Worm (Caenorhabditis elegans) whole organism, L2 larva: ENCODE results near the gene ZC412.10.

Experiments used
- C34F6.9 ChIP-seq: fragments of 150-350 bp; optimal IDR thresholded peaks from 2 replicates; lab custom pipeline; 2014; ENCODE audit warnings: missing biosample characterization, missing genetic modification characterization
- F13H6.1 ChIP-seq: sonication (generic microtip); optimal IDR thresholded peaks from 2 replicates; lab custom pipeline; 2016; ENCODE audit warnings: missing genetic modification characterization, missing compliant biosample characterization
- R02D3.7 ChIP-seq: fragments of 150-350 bp; optimal IDR thresholded peaks from 2 replicates; lab custom pipeline; 2014; ENCODE audit warnings: missing biosample characterization, missing genetic modification characterization
- Y55F3AM.14 ChIP-seq: fragments of 200-800 bp; sonication (Bioruptor generic); optimal IDR thresholded peaks from 2 replicates; lab custom pipeline; 2018; ENCODE audit warnings: mild to moderate bottlenecking, missing genetic modification characterization, missing compliant biosample characterization
- ZK546.5 ChIP-seq: sonication (generic microtip); optimal IDR thresholded peaks from 2 replicates; lab custom pipeline; 2017; ENCODE audit warnings: missing biosample characterization, missing genetic modification characterization
- alr-1 ChIP-seq: fragments of 150-350 bp; optimal IDR thresholded peaks from 2 replicates; lab custom pipeline; 2014; ENCODE audit warnings: missing biosample characterization, missing genetic modification characterization
- aly-2 ChIP-seq: fragments of 150-350 bp; optimal IDR thresholded peaks from 2 replicates; lab custom pipeline; 2014; ENCODE audit warnings: missing biosample characterization, missing genetic modification characterization
- ama-1 ChIP-seq: fragments of 150-350 bp; optimal IDR thresholded peaks from 2 replicates; lab custom pipeline; 2018; ENCODE audit warnings: inconsistent platforms
- blmp-1 ChIP-seq: sonication (generic microtip); optimal IDR thresholded peaks from 2 replicates; lab custom pipeline; 2017; ENCODE audit warnings: missing genetic modification characterization, mild to moderate bottlenecking, missing compliant biosample characterization, antibody characterized with exemption, moderate library complexity; ENCODE audit not compliant: insufficient read depth
- ceh-16 ChIP-seq: fragments of 150-350 bp; optimal IDR thresholded peaks from 2 replicates; lab custom pipeline; 2014; ENCODE audit warnings: missing biosample characterization, missing genetic modification characterization
- ceh-82 ChIP-seq: fragments of 150-350 bp; optimal IDR thresholded peaks from 2 replicates; lab custom pipeline; 2014; ENCODE audit warnings: missing biosample characterization, missing genetic modification characterization
- crh-2 ChIP-seq: sonication (generic microtip); optimal IDR thresholded peaks from 2 replicates; lab custom pipeline; 2017; ENCODE audit warnings: missing biosample characterization, missing genetic modification characterization
- dmd-4 ChIP-seq: sonication (generic microtip); optimal IDR thresholded peaks from 2 replicates; lab custom pipeline; 2017; ENCODE audit warnings: missing biosample characterization, missing genetic modification characterization
- egl-27 ChIP-seq: sonication (generic microtip); optimal IDR thresholded peaks from 3 replicates; lab custom pipeline; 2017; ENCODE audit warnings: missing biosample characterization, missing genetic modification reagents, missing genetic modification characterization
- elt-1 ChIP-seq: fragments of 150-350 bp; optimal IDR thresholded peaks from 2 replicates; lab custom pipeline; 2014; ENCODE audit warnings: missing biosample characterization, missing genetic modification characterization
- elt-3 ChIP-seq: sonication (generic microtip); optimal IDR thresholded peaks from 2 replicates; lab custom pipeline; 2017; ENCODE audit warnings: missing biosample characterization, missing genetic modification characterization
- fos-1 ChIP-seq: fragments of 150-350 bp; optimal IDR thresholded peaks from 2 replicates; lab custom pipeline; 2014; ENCODE audit warnings: missing biosample characterization, missing genetic modification characterization
- gmeb-1 ChIP-seq: fragments of 150-350 bp; optimal IDR thresholded peaks from 2 replicates; lab custom pipeline; 2014; ENCODE audit warnings: missing biosample characterization, missing genetic modification characterization
- lin-11 ChIP-seq: fragments of 150-350 bp; sonication (generic microtip); optimal IDR thresholded peaks from 2 replicates; lab custom pipeline; 2014; ENCODE audit warnings: missing biosample characterization, missing genetic modification characterization, inconsistent platforms, mixed read lengths
- lin-13 ChIP-seq: fragments of 150-350 bp; optimal IDR thresholded peaks from 2 replicates; lab custom pipeline; 2014; ENCODE audit warnings: missing biosample characterization, missing genetic modification reagents, missing genetic modification characterization
- lin-39 ChIP-seq: fragments of 150-350 bp; optimal IDR thresholded peaks from 2 replicates; lab custom pipeline; 2014; ENCODE audit warnings: missing biosample characterization, missing genetic modification reagents, missing genetic modification characterization
- lsy-2 ChIP-seq, 2 experiments: fragments of 150-350 bp in 1 of 2; sonication (generic microtip) in 1 of 2; optimal IDR thresholded peaks; 2 replicates each; lab custom pipeline; 2014 to 2017; ENCODE audit warnings: missing biosample characterization in 2 of 2, missing genetic modification characterization in 2 of 2
- mab-5 ChIP-seq: fragments of 150-350 bp; optimal IDR thresholded peaks from 2 replicates; lab custom pipeline; 2014; ENCODE audit warnings: missing biosample characterization, missing genetic modification characterization
- mbf-1 ChIP-seq: sonication (generic microtip); optimal IDR thresholded peaks from 2 replicates; lab custom pipeline; 2017; ENCODE audit warnings: missing biosample characterization, missing genetic modification characterization
- mdl-1 ChIP-seq, 2 experiments: fragments of 150-350 bp in 1 of 2; sonication (generic microtip) in 1 of 2; optimal IDR thresholded peaks; 2 replicates each; lab custom pipeline; 2017; ENCODE audit warnings: missing biosample characterization in 2 of 2, missing genetic modification characterization in 2 of 2
- nhr-10 ChIP-seq: sonication (generic microtip); optimal IDR thresholded peaks from 2 replicates; lab custom pipeline; 2017; ENCODE audit warnings: missing biosample characterization, missing genetic modification characterization
- nhr-11 ChIP-seq: fragments of 150-350 bp; optimal IDR thresholded peaks from 2 replicates; lab custom pipeline; 2014; ENCODE audit warnings: missing biosample characterization, missing genetic modification characterization
- nhr-12 ChIP-seq: fragments of 150-350 bp; optimal IDR thresholded peaks from 2 replicates; lab custom pipeline; 2014; ENCODE audit warnings: missing biosample characterization, missing genetic modification characterization
- nhr-129 ChIP-seq: fragments of 150-350 bp; optimal IDR thresholded peaks from 2 replicates; lab custom pipeline; 2014; ENCODE audit warnings: missing biosample characterization, missing genetic modification characterization
- nhr-21 ChIP-seq: fragments of 150-350 bp; optimal IDR thresholded peaks from 2 replicates; lab custom pipeline; 2014; ENCODE audit warnings: missing biosample characterization, missing genetic modification characterization
- nhr-23 ChIP-seq: fragments of 150-350 bp; optimal IDR thresholded peaks from 2 replicates; lab custom pipeline; 2014; ENCODE audit warnings: missing biosample characterization, missing genetic modification reagents, missing genetic modification characterization
- nhr-237 ChIP-seq: fragments of 150-350 bp; optimal IDR thresholded peaks from 2 replicates; lab custom pipeline; 2014; ENCODE audit warnings: missing biosample characterization, missing genetic modification characterization
- nhr-25 ChIP-seq: fragments of 150-350 bp; sonication (generic microtip); optimal IDR thresholded peaks from 3 replicates; lab custom pipeline; 2014; ENCODE audit warnings: missing biosample characterization, missing genetic modification characterization
- nhr-6 ChIP-seq: fragments of 150-350 bp; optimal IDR thresholded peaks from 2 replicates; lab custom pipeline; 2014; ENCODE audit warnings: missing biosample characterization, missing genetic modification characterization
- nhr-77 ChIP-seq: fragments of 150-350 bp; optimal IDR thresholded peaks from 2 replicates; lab custom pipeline; 2014; ENCODE audit warnings: missing biosample characterization, missing genetic modification characterization
- peb-1 ChIP-seq: fragments of 150-350 bp; optimal IDR thresholded peaks from 2 replicates; lab custom pipeline; 2014; ENCODE audit warnings: missing biosample characterization, missing genetic modification characterization
- sem-4 ChIP-seq: fragments of 150-350 bp; optimal IDR thresholded peaks from 2 replicates; lab custom pipeline; 2014; ENCODE audit warnings: missing biosample characterization, missing genetic modification reagents, missing genetic modification characterization
- skn-1 ChIP-seq: sonication (generic microtip); optimal IDR thresholded peaks from 2 replicates; lab custom pipeline; 2017; ENCODE audit warnings: missing biosample characterization, missing genetic modification characterization
- sma-3 ChIP-seq: sonication (generic microtip); optimal IDR thresholded peaks from 2 replicates; lab custom pipeline; 2016; ENCODE audit warnings: missing genetic modification reagents, missing genetic modification characterization, missing compliant biosample characterization
- sma-9 ChIP-seq, 2 experiments: fragments of 150-350 bp in 1 of 2; sonication (generic microtip) in 1 of 2; optimal IDR thresholded peaks; 2 replicates each; lab custom pipeline; 2014 to 2016; ENCODE audit warnings: missing genetic modification characterization in 2 of 2, mild to moderate bottlenecking in 1 of 2, missing biosample characterization in 1 of 2, missing compliant biosample characterization in 1 of 2, missing genetic modification reagents in 1 of 2, moderate library complexity in 1 of 2
- snpc-4 ChIP-seq: fragments of 150-350 bp; optimal IDR thresholded peaks from 2 replicates; lab custom pipeline; 2014; ENCODE audit warnings: missing biosample characterization, missing genetic modification characterization
- unc-39 ChIP-seq: fragments of 150-350 bp; optimal IDR thresholded peaks from 2 replicates; lab custom pipeline; 2014; ENCODE audit warnings: missing biosample characterization, missing genetic modification characterization
- unc-55 ChIP-seq: fragments of 150-350 bp; sonication (generic microtip); optimal IDR thresholded peaks from 3 replicates; lab custom pipeline; 2014; ENCODE audit warnings: missing biosample characterization, missing genetic modification reagents, missing genetic modification characterization
- unc-62 ChIP-seq: fragments of 150-350 bp; optimal IDR thresholded peaks from 2 replicates; lab custom pipeline; 2014; ENCODE audit warnings: missing biosample characterization, missing genetic modification reagents, missing genetic modification characterization
- zag-1 ChIP-seq: fragments of 150-350 bp; optimal IDR thresholded peaks from 2 replicates; lab custom pipeline; 2014; ENCODE audit warnings: missing biosample characterization, missing genetic modification characterization
- ztf-1 ChIP-seq: fragments of 200-800 bp; sonication (Bioruptor generic); conservative IDR thresholded peaks from 2 replicates; pipeline ENCODE4 v1.3.6; 2022; ENCODE audit warnings: missing genetic modification characterization, missing compliant biosample characterization
- ztf-11 ChIP-seq: sonication (generic microtip); optimal IDR thresholded peaks from 2 replicates; lab custom pipeline; 2017; ENCODE audit warnings: missing biosample characterization, missing genetic modification characterization
- ztf-4 ChIP-seq: fragments of 150-350 bp; optimal IDR thresholded peaks from 2 replicates; lab custom pipeline; 2014; ENCODE audit warnings: missing biosample characterization, missing genetic modification characterization

Gene ZC412.10

DNA sequence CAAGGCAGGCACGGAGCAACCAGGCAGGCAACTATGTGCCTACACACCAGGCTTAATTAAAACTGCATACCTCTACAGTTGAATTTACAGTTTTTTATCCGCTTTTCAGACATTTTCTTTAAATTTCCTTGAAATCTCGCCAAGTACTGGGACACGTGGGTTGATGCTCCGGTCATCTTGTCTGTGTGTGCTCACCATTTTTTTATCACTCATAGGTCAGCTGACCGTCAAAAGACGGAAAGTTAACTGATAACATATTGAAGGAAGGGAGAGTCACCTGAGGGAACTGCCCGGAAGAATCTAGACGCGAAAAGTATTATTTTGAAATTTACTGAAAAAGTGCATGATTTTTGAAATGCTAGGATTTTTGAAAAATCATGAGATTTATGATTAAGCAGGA is 26.1 kb downstream of the ZC412.10 start:
- TF ChIP-seq ama-1 (lab: Kevin White, UChicago) (no peak), mab-5 (tag; lab: Kevin White, UChicago) (no peak), unc-62 (GFP tag; lab: Kevin White, UChicago) (no peak), nhr-23 (no peak), ztf-1 (GFP tag; lab: Robert Waterston, UW) (no peak), nhr-77 (tag; lab: Kevin White, UChicago) (no peak), snpc-4 (tag; lab: Kevin White, UChicago) (peak; percentile 14), skn-1 (no peak), ztf-11 (tag; lab: Kevin White, UChicago) (no peak), elt-1 (tag; lab: Kevin White, UChicago) (no peak), lin-39 (tag; lab: Kevin White, UChicago) (no peak), ceh-82 (no peak), unc-55 (GFP tag; lab: Kevin White, UChicago) (no peak), alr-1 (no peak), lin-11 (tag; lab: Kevin White, UChicago) (no peak), elt-3 (no peak), aly-2 (no peak), ZK546.5 (tag; lab: Kevin White, UChicago) (no peak), nhr-25 (tag; lab: Kevin White, UChicago) (no peak), sma-9 (GFP tag; optimal IDR thresholded peaks at IDR 0.05; lab: Kevin White, UChicago) (peak; percentile 72), sma-9 (tag; optimal IDR thresholded peaks at IDR 0.05; lab: Kevin White, UChicago) (no peak), egl-27 (tag; lab: Kevin White, UChicago) (no peak), nhr-12 (tag; lab: Kevin White, UChicago) (no peak), crh-2 (tag; lab: Kevin White, UChicago) (peak; percentile 36), lsy-2 (tag; optimal IDR thresholded peaks at IDR 0.05; lab: Kevin White, UChicago) (no peak), gmeb-1 (tag; lab: Kevin White, UChicago) (peak; percentile 28), nhr-10 (tag; lab: Kevin White, UChicago) (no peak), fos-1 (peak; percentile 82), unc-39 (tag; lab: Kevin White, UChicago) (no peak), nhr-11 (no peak), ceh-16 (no peak), nhr-237 (tag; lab: Kevin White, UChicago) (no peak), Y55F3AM.14 (GFP tag; lab: Kevin White, UChicago) (no peak), C34F6.9 (tag; lab: Kevin White, UChicago) (peak; percentile 25), sem-4 (no peak), nhr-6 (tag; lab: Kevin White, UChicago) (no peak), F13H6.1 (tag; lab: Kevin White, UChicago) (peak; percentile 41), nhr-129 (tag; lab: Kevin White, UChicago) (peak; percentile 75), dmd-4 (tag; lab: Kevin White, UChicago) (no peak), lin-13 (GFP tag; lab: Kevin White, UChicago) (no peak), nhr-21 (tag; lab: Kevin White, UChicago) (no peak), ztf-4 (tag; lab: Kevin White, UChicago) (no peak), zag-1 (no peak), R02D3.7 (tag; lab: Kevin White, UChicago) (no peak), mbf-1 (tag; lab: Kevin White, UChicago) (no peak), peb-1 (tag; lab: Kevin White, UChicago) (no peak), blmp-1 (tag; lab: Kevin White, UChicago) (no peak), mdl-1 (tag; optimal IDR thresholded peaks at IDR 0.05; lab: Kevin White, UChicago) (peak in 1 of 2 experiments; percentile 18), sma-3 (GFP tag; lab: Kevin White, UChicago) (no peak)
